Fruit fly (Drosophila melanogaster): ENCODE measurements around the gene CG13607.

- TF ChIP-seq Lhr (GFP tag; optimal IDR thresholded peaks at IDR 0.05) (no peak), Deaf1 (tag; optimal IDR thresholded peaks at IDR 0.05) (no peak), CG4730 (GFP tag; IDR thresholded peaks at IDR 0.05) (no peak), sim (GFP tag; IDR thresholded peaks at IDR 0.05) (no peak), CG13624 (GFP tag; optimal IDR thresholded peaks at IDR 0.05) (no peak), prd (optimal IDR thresholded peaks at IDR 0.05) (no peak), prd (GFP tag; IDR thresholded peaks at IDR 0.05) (no peak), chn (GFP tag; optimal IDR thresholded peaks at IDR 0.05) (no peak), tgo (GFP tag; IDR thresholded peaks at IDR 0.05) (no peak), CG3838 (GFP tag; optimal IDR thresholded peaks at IDR 0.05) (no peak), ash1 (GFP tag; optimal IDR thresholded peaks at IDR 0.05) (no peak), CG2889 (GFP tag; IDR thresholded peaks at IDR 0.05) (no peak), CG32532 (GFP tag; IDR thresholded peaks at IDR 0.05) (no peak), sisA (GFP tag; IDR thresholded peaks at IDR 0.05) (no peak)
These were observed 23.5 kb downstream of the CG13607 start for dm6 chr3R:24092590-24093151.
